Worm (Caenorhabditis elegans): ENCODE data around the gene tbcb-1.

- TF ChIP-seq cog-1 (tag; optimal IDR thresholded peaks at IDR 0.05), result no peak
- no peak for TF ChIP-seq T22C8.4 (GFP tag; IDR thresholded peaks at IDR 0.05)
- no peak for TF ChIP-seq ztf-23 (GFP tag; IDR thresholded peaks at IDR 0.05)
- no peak for TF ChIP-seq flt-1 (GFP tag; IDR thresholded peaks at IDR 0.05)
- TF ChIP-seq med-1 (GFP tag; optimal IDR thresholded peaks at IDR 0.05; ENCODE audit: insufficient read depth), result no peak
- no peak for TF ChIP-seq tab-1 (GFP tag; IDR thresholded peaks at IDR 0.05)
- TF ChIP-seq klf-2 (GFP tag; conservative IDR thresholded peaks at IDR 0.05), result no peak
Observed at ce11 chrV:13584484-13584883, 7.4 kb upstream of the tbcb-1 start, which contains the start of gene F53F4.1.
